Worm (Caenorhabditis elegans): ENCODE measurements around the gene pqn-67.

ce11 chrV:12943399-12943798 is 19.2 kb downstream of the pqn-67 start:
- TF ChIP-seq Y22D7AL.16 (tag; optimal IDR thresholded peaks at IDR 0.05) (no peak), pax-1 (tag; optimal IDR thresholded peaks at IDR 0.05) (no peak), ceh-24 (tag; optimal IDR thresholded peaks at IDR 0.05) (no peak), ceh-30 (tag; optimal IDR thresholded peaks at IDR 0.05) (no peak), hlh-30 (tag; optimal IDR thresholded peaks at IDR 0.05; ENCODE audit: insufficient read depth) (no peak), nhr-232 (tag; optimal IDR thresholded peaks at IDR 0.05) (no peak), K09A11.1 (tag; optimal IDR thresholded peaks at IDR 0.05; ENCODE audit: insufficient read depth) (no peak), tbx-2 (tag; optimal IDR thresholded peaks at IDR 0.05) (no peak), C38D4.7 (GFP tag; optimal IDR thresholded peaks at IDR 0.05) (no peak), ama-1 (optimal IDR thresholded peaks at IDR 0.05) (no peak), T23F11.4 (GFP tag; optimal IDR thresholded peaks at IDR 0.05) (no peak), ttx-3 (tag; optimal IDR thresholded peaks at IDR 0.05) (no peak), ets-4 (tag; optimal IDR thresholded peaks at IDR 0.05) (no peak), eyg-1 (tag; optimal IDR thresholded peaks at IDR 0.05) (no peak)

All from whole organism, late embryonic.